Worm (Caenorhabditis elegans) whole organism, L1 larva: ENCODE results near the gene R03H10.7.

ENCODE experiments used
- F16B12.6 ChIP-seq: fragments of 150-350 bp; optimal IDR thresholded peaks from 2 replicates; lab custom pipeline; 2014; ENCODE audit warnings: missing biosample characterization, missing genetic modification characterization
- aha-1 ChIP-seq: fragments of 150-350 bp; optimal IDR thresholded peaks from 2 replicates; lab custom pipeline; 2014; ENCODE audit warnings: missing biosample characterization, missing genetic modification characterization
- alr-1 ChIP-seq: fragments of 200-800 bp; sonication (Bioruptor generic); optimal IDR thresholded peaks from 2 replicates; lab custom pipeline; 2018; ENCODE audit warnings: borderline replicate concordance, mild to moderate bottlenecking, missing genetic modification characterization, missing compliant biosample characterization
- aly-2 ChIP-seq: fragments of 150-350 bp; optimal IDR thresholded peaks from 2 replicates; lab custom pipeline; 2014; ENCODE audit warnings: missing biosample characterization, missing genetic modification characterization
- ama-1 ChIP-seq: fragments of 150-350 bp; optimal IDR thresholded peaks from 2 replicates; lab custom pipeline; 2014
- blmp-1 ChIP-seq: fragments of 150-350 bp; optimal IDR thresholded peaks from 2 replicates; lab custom pipeline; 2014; ENCODE audit warnings: missing biosample characterization, missing genetic modification characterization
- ceh-63 ChIP-seq: fragments of 200-800 bp; sonication (Bioruptor generic); optimal IDR thresholded peaks from 2 replicates; lab custom pipeline; 2018; ENCODE audit warnings: mild to moderate bottlenecking, missing genetic modification characterization, missing compliant biosample characterization
- ceh-82 ChIP-seq, 3 experiments: fragments of 150-350 bp in 1 of 3; sonication (generic microtip) in 2 of 3; optimal IDR thresholded peaks; 2 replicates each; lab custom pipeline; 2014 to 2017; ENCODE audit warnings: missing biosample characterization in 3 of 3, missing genetic modification characterization in 3 of 3
- ceh-90 ChIP-seq: sonication (generic microtip); optimal IDR thresholded peaks from 2 replicates; lab custom pipeline; 2016; ENCODE audit warnings: missing genetic modification characterization, missing compliant biosample characterization
- dpl-1 ChIP-seq, 3 experiments: fragments of 150-350 bp in 2 of 3; sonication (generic microtip) in 1 of 3; optimal IDR thresholded peaks; 2 replicates each; lab custom pipeline; 2014 to 2017; ENCODE audit warnings: missing biosample characterization in 3 of 3, missing genetic modification characterization in 3 of 3, missing genetic modification reagents in 3 of 3
- efl-3 ChIP-seq: fragments of 200-800 bp; sonication (Bioruptor generic); optimal IDR thresholded peaks from 2 replicates; lab custom pipeline; 2018; ENCODE audit warnings: mild to moderate bottlenecking, missing genetic modification characterization, missing compliant biosample characterization
- ets-5 ChIP-seq: fragments of 200-800 bp; sonication (Bioruptor generic); IDR thresholded peaks from 2 replicates; pipeline ENCODE4 v1.3.6; 2022; ENCODE audit warnings: missing genetic modification characterization, missing compliant biosample characterization
- fkh-10 ChIP-seq: sonication (generic microtip); optimal IDR thresholded peaks from 2 replicates; lab custom pipeline; 2017; ENCODE audit warnings: missing biosample characterization, missing genetic modification reagents, missing genetic modification characterization
- hlh-17 ChIP-seq: fragments of 200-800 bp; sonication (Bioruptor generic); optimal IDR thresholded peaks from 2 replicates; lab custom pipeline; 2018; ENCODE audit warnings: missing genetic modification characterization, mild to moderate bottlenecking, missing compliant biosample characterization, moderate library complexity, borderline replicate concordance
- irx-1 ChIP-seq: sonication (generic microtip); optimal IDR thresholded peaks from 2 replicates; lab custom pipeline; 2016; ENCODE audit warnings: missing genetic modification characterization, missing compliant biosample characterization
- isw-1 ChIP-seq: fragments of 200-800 bp; sonication (Bioruptor generic); IDR thresholded peaks from 2 replicates; pipeline ENCODE4 v1.3.6; 2022; ENCODE audit warnings: missing genetic modification characterization, missing compliant biosample characterization
- lin-13 ChIP-seq: fragments of 150-350 bp; optimal IDR thresholded peaks from 2 replicates; lab custom pipeline; 2014; ENCODE audit warnings: missing biosample characterization, missing genetic modification reagents, missing genetic modification characterization
- lin-14 ChIP-seq: fragments of 200-800 bp; sonication (Bioruptor generic); optimal IDR thresholded peaks from 2 replicates; lab custom pipeline; 2018; ENCODE audit warnings: mild to moderate bottlenecking, missing genetic modification characterization, moderate library complexity, missing compliant biosample characterization
- lin-35 ChIP-seq, 2 experiments: fragments of 150-350 bp; optimal IDR thresholded peaks; 2 replicates each; lab custom pipeline; 2014; ENCODE audit warnings: missing biosample characterization in 2 of 2, missing genetic modification characterization in 2 of 2, missing genetic modification reagents in 2 of 2
- lsy-2 ChIP-seq, 2 experiments: fragments of 150-350 bp; optimal IDR thresholded peaks; 2 replicates each; lab custom pipeline; 2014; ENCODE audit warnings: missing biosample characterization in 2 of 2, missing genetic modification characterization in 2 of 2
- mep-1 ChIP-seq: fragments of 150-350 bp; optimal IDR thresholded peaks from 2 replicates; lab custom pipeline; 2014; ENCODE audit warnings: missing biosample characterization, missing genetic modification characterization
- nhr-12 ChIP-seq: sonication (generic microtip); optimal IDR thresholded peaks from 2 replicates; lab custom pipeline; 2017; ENCODE audit warnings: missing biosample characterization, missing genetic modification characterization
- nhr-19 ChIP-seq: fragments of 200-800 bp; sonication (Bioruptor generic); conservative IDR thresholded peaks from 2 replicates; pipeline ENCODE4 v1.3.6; 2022; ENCODE audit warnings: missing genetic modification characterization, missing compliant biosample characterization
- nhr-20 ChIP-seq: sonication (generic microtip); optimal IDR thresholded peaks from 2 replicates; lab custom pipeline; 2016; ENCODE audit warnings: mild to moderate bottlenecking, missing genetic modification characterization, missing compliant biosample characterization
- nhr-28 ChIP-seq: fragments of 150-350 bp; optimal IDR thresholded peaks from 2 replicates; lab custom pipeline; 2014; ENCODE audit warnings: missing biosample characterization, missing genetic modification characterization
- nhr-47 ChIP-seq: sonication (generic microtip); optimal IDR thresholded peaks from 2 replicates; lab custom pipeline; 2016; ENCODE audit warnings: mild to moderate bottlenecking, missing genetic modification characterization, moderate library complexity, missing compliant biosample characterization
- nhr-71 ChIP-seq: sonication (generic microtip); optimal IDR thresholded peaks from 2 replicates; lab custom pipeline; 2016; ENCODE audit warnings: mild to moderate bottlenecking, missing genetic modification characterization, moderate library complexity, missing compliant biosample characterization
- nhr-77 ChIP-seq: fragments of 150-350 bp; optimal IDR thresholded peaks from 2 replicates; lab custom pipeline; 2014; ENCODE audit warnings: missing biosample characterization, missing genetic modification characterization
- nhr-84 ChIP-seq: sonication (generic microtip); optimal IDR thresholded peaks from 2 replicates; lab custom pipeline; 2017; ENCODE audit warnings: missing biosample characterization, missing genetic modification characterization
- nhr-85 ChIP-seq: sonication (generic microtip); peaks from one replicate; lab custom pipeline; 2016; ENCODE audit warnings: missing genetic modification characterization, inconsistent platforms, missing compliant biosample characterization
- nhr-90 ChIP-seq: sonication (generic microtip); optimal IDR thresholded peaks from 2 replicates; lab custom pipeline; 2016; ENCODE audit warnings: mild to moderate bottlenecking, missing genetic modification characterization, missing compliant biosample characterization; ENCODE audit not compliant: poor library complexity
- pag-3 ChIP-seq: sonication (generic microtip); optimal IDR thresholded peaks from 2 replicates; lab custom pipeline; 2017; ENCODE audit warnings: missing genetic modification characterization, mild to moderate bottlenecking, missing compliant biosample characterization, antibody characterized with exemption, borderline replicate concordance; ENCODE audit not compliant: insufficient read depth
- skn-1 ChIP-seq: fragments of 150-350 bp; optimal IDR thresholded peaks from 2 replicates; lab custom pipeline; 2014; ENCODE audit warnings: missing biosample characterization, missing genetic modification characterization
- snpc-4 ChIP-seq: fragments of 150-350 bp; optimal IDR thresholded peaks from 2 replicates; lab custom pipeline; 2014; ENCODE audit warnings: missing biosample characterization, missing genetic modification characterization
- snu-23 ChIP-seq: sonication (generic microtip); optimal IDR thresholded peaks from 2 replicates; lab custom pipeline; 2016; ENCODE audit warnings: missing genetic modification characterization, missing compliant biosample characterization
- sptf-1 ChIP-seq: fragments of 150-350 bp; optimal IDR thresholded peaks from 2 replicates; lab custom pipeline; 2014; ENCODE audit warnings: missing biosample characterization, missing genetic modification characterization
- swsn-7 ChIP-seq: sonication (generic microtip); optimal IDR thresholded peaks from 2 replicates; lab custom pipeline; 2016; ENCODE audit warnings: missing genetic modification characterization, missing compliant biosample characterization
- unc-130 ChIP-seq: fragments of 150-350 bp; optimal IDR thresholded peaks from 2 replicates; lab custom pipeline; 2017; ENCODE audit warnings: missing biosample characterization, missing genetic modification characterization, inconsistent platforms
- unc-30 ChIP-seq: sonication (generic microtip); optimal IDR thresholded peaks from 2 replicates; lab custom pipeline; 2017; ENCODE audit warnings: missing biosample characterization, missing genetic modification characterization
- unc-62 ChIP-seq: fragments of 150-350 bp; optimal IDR thresholded peaks from 2 replicates; lab custom pipeline; 2014; ENCODE audit warnings: missing biosample characterization, missing genetic modification reagents, missing genetic modification characterization
- unc-86 ChIP-seq: sonication (generic microtip); optimal IDR thresholded peaks from 2 replicates; lab custom pipeline; 2016; ENCODE audit warnings: missing genetic modification characterization, missing compliant biosample characterization
- vab-15 ChIP-seq: sonication (generic microtip); optimal IDR thresholded peaks from 2 replicates; lab custom pipeline; 2017; ENCODE audit warnings: missing genotype, mild to moderate bottlenecking, missing genetic modification characterization, missing compliant biosample characterization
- ztf-11 ChIP-seq, 2 experiments: sonication (generic microtip); optimal IDR thresholded peaks; 2 replicates each; lab custom pipeline; 2016 to 2017; ENCODE audit warnings: missing genetic modification characterization in 2 of 2, missing biosample characterization in 1 of 2, missing compliant biosample characterization in 1 of 2

Gene R03H10.7

DNA sequence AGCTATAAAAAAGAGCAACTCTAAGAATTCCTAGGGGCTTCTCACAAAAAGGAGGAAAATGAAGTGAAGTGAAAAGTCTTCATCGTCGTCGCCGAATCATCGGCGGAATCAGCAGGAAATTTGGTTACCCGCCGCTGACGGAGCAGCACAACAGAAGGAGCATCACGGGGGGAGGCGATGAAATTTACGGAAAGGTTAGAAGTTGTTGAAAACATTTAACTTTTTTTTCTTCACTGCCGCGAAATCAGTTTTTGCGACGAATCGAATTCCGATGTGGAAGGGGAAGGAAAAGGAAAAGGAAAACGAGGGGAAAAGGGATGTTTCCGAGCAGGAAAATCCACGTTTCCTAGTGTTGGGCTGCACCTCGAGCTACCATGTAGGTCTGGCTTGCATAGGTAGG is 45.4 kb downstream of the R03H10.7 start:
- no peak for TF ChIP-seq snu-23 (GFP tag; lab: Kevin White, UChicago)
- TF ChIP-seq skn-1: no peak
- TF ChIP-seq alr-1 (tag; lab: Kevin White, UChicago): no peak
- no peak for TF ChIP-seq ama-1
- no peak for TF ChIP-seq isw-1 (GFP tag; lab: Robert Waterston, UW)
- no peak for TF ChIP-seq lin-35 (GFP tag; optimal IDR thresholded peaks at IDR 0.05; lab: Kevin White, UChicago)
- TF ChIP-seq nhr-20 (tag; lab: Kevin White, UChicago): no peak
- no peak for TF ChIP-seq pag-3 (tag; lab: Kevin White, UChicago)
- no peak for TF ChIP-seq vab-15 (tag; lab: Kevin White, UChicago)
- peak; percentile 74 for TF ChIP-seq lin-14 (GFP tag; lab: Kevin White, UChicago)
- TF ChIP-seq irx-1: peak; percentile 31
- TF ChIP-seq nhr-28 (tag; lab: Kevin White, UChicago): no peak
- TF ChIP-seq nhr-85 (tag; lab: Kevin White, UChicago): no peak
- no peak for TF ChIP-seq hlh-17 (GFP tag; lab: Kevin White, UChicago)
- no peak for TF ChIP-seq ceh-63
- TF ChIP-seq mep-1 (tag; lab: Kevin White, UChicago): no peak
- TF ChIP-seq F16B12.6 (tag; lab: Kevin White, UChicago): no peak
- peak; percentile 4 for TF ChIP-seq nhr-47 (tag; lab: Kevin White, UChicago)
- TF ChIP-seq swsn-7: no peak
- no peak for TF ChIP-seq lsy-2 (tag; optimal IDR thresholded peaks at IDR 0.05; lab: Kevin White, UChicago)
- no peak for TF ChIP-seq aha-1 (tag; lab: Kevin White, UChicago)
- no peak for TF ChIP-seq ceh-82 (tag; optimal IDR thresholded peaks at IDR 0.05; lab: Kevin White, UChicago)
- TF ChIP-seq snpc-4 (tag; lab: Kevin White, UChicago): no peak
- TF ChIP-seq nhr-90: no peak
- peak; percentile 98 for TF ChIP-seq fkh-10 (GFP tag; lab: Kevin White, UChicago)
- no peak for TF ChIP-seq nhr-19 (GFP tag; lab: Robert Waterston, UW)
- TF ChIP-seq ets-5: no peak
- no peak for TF ChIP-seq aly-2
- TF ChIP-seq nhr-12 (tag; lab: Kevin White, UChicago): no peak
- TF ChIP-seq unc-62 (GFP tag; lab: Kevin White, UChicago): no peak
- TF ChIP-seq efl-3 (GFP tag; lab: Kevin White, UChicago): no peak
- no peak for TF ChIP-seq unc-130
- no peak for TF ChIP-seq sptf-1 (tag; lab: Kevin White, UChicago)
- no peak for TF ChIP-seq lin-13 (GFP tag; lab: Kevin White, UChicago)
- TF ChIP-seq blmp-1: no peak
- no peak for TF ChIP-seq unc-30 (tag; lab: Kevin White, UChicago)
- no peak for TF ChIP-seq nhr-84 (tag; lab: Kevin White, UChicago)
- TF ChIP-seq nhr-71 (tag; lab: Kevin White, UChicago): peak; percentile 9
- no peak for TF ChIP-seq dpl-1 (GFP tag; optimal IDR thresholded peaks at IDR 0.05; lab: Kevin White, UChicago)
- no peak for TF ChIP-seq ceh-90 (tag; lab: Kevin White, UChicago)
- no peak for TF ChIP-seq nhr-77 (tag; lab: Kevin White, UChicago)
- no peak for TF ChIP-seq ztf-11 (tag; optimal IDR thresholded peaks at IDR 0.05; lab: Kevin White, UChicago)

DNA sequence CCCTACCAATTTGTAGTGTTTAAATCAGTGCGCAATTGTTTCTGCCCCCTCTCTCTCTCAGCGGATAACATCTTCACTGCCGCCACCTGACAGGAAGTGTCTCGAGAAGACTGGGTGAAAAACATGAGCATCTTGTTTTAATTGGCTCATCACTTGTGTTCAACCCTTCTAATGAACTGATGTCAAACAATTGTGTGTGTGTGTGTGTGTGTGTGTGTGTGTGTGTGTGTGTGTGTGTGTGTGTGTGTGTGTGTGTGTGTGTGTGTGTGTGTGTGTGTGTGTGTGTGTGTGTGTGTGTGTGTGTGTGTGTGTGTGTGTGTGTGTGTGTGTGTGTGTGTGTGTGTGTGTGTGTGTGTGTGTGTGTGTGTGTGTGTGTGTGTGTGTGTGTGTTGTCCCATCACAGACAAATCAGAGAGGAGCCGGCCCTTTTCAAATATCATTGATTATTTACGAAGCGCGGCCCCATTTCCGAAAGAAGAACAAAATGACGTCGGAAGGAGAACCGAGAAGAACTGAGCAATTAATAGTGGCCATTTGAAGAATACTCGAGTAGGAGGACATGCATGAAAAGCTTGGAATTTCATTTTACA is 48.6 kb downstream of the R03H10.7 start:
- TF ChIP-seq unc-86 (peak; percentile 29), lin-14 (GFP tag; lab: Kevin White, UChicago) (peak; percentile 28)
